Worm (Caenorhabditis elegans) whole organism, L4 larva: ENCODE data around the gene C34E10.12.

ENCODE experiments used
- F44E2.7 ChIP-seq: fragments of 200-800 bp; sonication (Bioruptor generic); IDR thresholded peaks from 2 replicates; pipeline ENCODE4 v2.1.2; 2022; ENCODE audit warnings: missing genetic modification characterization, missing compliant biosample characterization
- F49E8.2 ChIP-seq: sonication (generic microtip); optimal IDR thresholded peaks from 2 replicates; lab custom pipeline; 2016; ENCODE audit warnings: missing compliant biosample characterization, mild to moderate bottlenecking, missing genetic modification characterization, borderline replicate concordance
- T26A8.4 ChIP-seq: fragments of 200-800 bp; sonication (Bioruptor generic); IDR thresholded peaks from 2 replicates; pipeline ENCODE4 v1.3.6; 2022; ENCODE audit warnings: missing genetic modification characterization, missing compliant biosample characterization
- Y105C5A.15 ChIP-seq: fragments of 200-800 bp; sonication (Bioruptor generic); IDR thresholded peaks from 2 replicates; pipeline ENCODE4 v1.3.6; 2022; ENCODE audit warnings: missing genetic modification characterization, missing compliant biosample characterization
- Y75B8A.6 ChIP-seq: fragments of 200-800 bp; sonication (Bioruptor generic); IDR thresholded peaks from 2 replicates; pipeline ENCODE4 v1.3.6; 2022; ENCODE audit warnings: missing genetic modification reagents, missing genetic modification characterization, missing compliant biosample characterization
- ZK337.2 ChIP-seq: fragments of 200-800 bp; sonication (Bioruptor generic); IDR thresholded peaks from 2 replicates; pipeline ENCODE4 v1.3.6; 2022; ENCODE audit warnings: missing genetic modification reagents, missing genetic modification characterization, missing compliant biosample characterization
- aha-1 ChIP-seq: fragments of 150-350 bp; peaks from one replicate; lab custom pipeline; 2014; ENCODE audit warnings: missing biosample characterization, missing genetic modification characterization
- ama-1 ChIP-seq: fragments of 150-350 bp; optimal IDR thresholded peaks from 2 replicates; lab custom pipeline; 2014; ENCODE audit warnings: inconsistent platforms, mixed read lengths
- arid-1 ChIP-seq: fragments of 200-800 bp; sonication (Bioruptor generic); conservative IDR thresholded peaks from 2 replicates; pipeline ENCODE4 v1.3.6; 2022; ENCODE audit warnings: missing genetic modification reagents, missing genetic modification characterization, missing compliant biosample characterization
- ceh-28 ChIP-seq: fragments of 150-350 bp; optimal IDR thresholded peaks from 2 replicates; lab custom pipeline; 2014; ENCODE audit warnings: missing biosample characterization, missing genetic modification reagents, missing genetic modification characterization
- ceh-44 ChIP-seq: fragments of 200-800 bp; sonication (Bioruptor generic); IDR thresholded peaks from 2 replicates; pipeline ENCODE4 v1.3.6; 2022; ENCODE audit warnings: missing genetic modification reagents, missing genetic modification characterization, missing compliant biosample characterization
- daf-16 ChIP-seq, 3 experiments: sonication (generic microtip); optimal IDR thresholded peaks; 2 replicates each; lab custom pipeline; 2016 to 2017; ENCODE audit warnings: missing genetic modification characterization in 3 of 3, missing genetic modification reagents in 3 of 3, mild to moderate bottlenecking in 2 of 3, missing compliant biosample characterization in 2 of 3, missing biosample characterization in 1 of 3, moderate library complexity in 1 of 3
- daf-19 ChIP-seq: fragments of 200-800 bp; sonication (Bioruptor generic); conservative IDR thresholded peaks from 2 replicates; pipeline ENCODE4 v1.3.6; 2022; ENCODE audit warnings: missing genetic modification characterization, missing compliant biosample characterization
- dmd-6 ChIP-seq: fragments of 200-800 bp; sonication (Bioruptor generic); IDR thresholded peaks from 2 replicates; pipeline ENCODE4 v1.3.6; 2022; ENCODE audit warnings: missing genetic modification reagents, missing genetic modification characterization, missing compliant biosample characterization
- hif-1 ChIP-seq, 2 experiments: sonication (generic microtip); optimal IDR thresholded peaks; 2 replicates each; lab custom pipeline; 2016 to 2017; ENCODE audit warnings: missing compliant biosample characterization in 2 of 2, missing genetic modification characterization in 2 of 2, missing genetic modification reagents in 2 of 2, missing genotype in 2 of 2, mild to moderate bottlenecking in 1 of 2
- hlh-11 ChIP-seq: fragments of 200-800 bp; sonication (Bioruptor generic); optimal IDR thresholded peaks from 2 replicates; lab custom pipeline; 2018; ENCODE audit warnings: mild to moderate bottlenecking, missing genetic modification characterization, missing compliant biosample characterization
- jun-1 ChIP-seq: fragments of 150-350 bp; optimal IDR thresholded peaks from 2 replicates; lab custom pipeline; 2014; ENCODE audit warnings: missing biosample characterization, missing genetic modification reagents, missing genetic modification characterization
- madf-9 ChIP-seq: fragments of 200-800 bp; sonication (Bioruptor generic); conservative IDR thresholded peaks from 2 replicates; pipeline ENCODE4 v1.3.6; 2022; ENCODE audit warnings: missing genetic modification reagents, missing genetic modification characterization, missing compliant biosample characterization
- mdl-1 ChIP-seq, 2 experiments: fragments of 150-350 bp in 1 of 2; sonication (generic microtip) in 1 of 2; optimal IDR thresholded peaks; 2 replicates each; lab custom pipeline; 2014 to 2017; ENCODE audit warnings: missing biosample characterization in 2 of 2, missing genetic modification characterization in 2 of 2
- mes-2 ChIP-seq: sonication (generic microtip); optimal IDR thresholded peaks from 2 replicates; lab custom pipeline; 2016; ENCODE audit warnings: missing genotype, mild to moderate bottlenecking, missing genetic modification characterization, missing compliant biosample characterization; ENCODE audit not compliant: poor library complexity, severe bottlenecking
- nhr-111 ChIP-seq: fragments of 200-800 bp; sonication (Bioruptor generic); optimal IDR thresholded peaks from 2 replicates; lab custom pipeline; 2018; ENCODE audit warnings: mild to moderate bottlenecking, missing genetic modification characterization, missing compliant biosample characterization
- nhr-237 ChIP-seq: sonication (generic microtip); optimal IDR thresholded peaks from 2 replicates; lab custom pipeline; 2017; ENCODE audit warnings: missing biosample characterization, missing genetic modification characterization
- nhr-28 ChIP-seq: fragments of 150-350 bp; optimal IDR thresholded peaks from 2 replicates; lab custom pipeline; 2014; ENCODE audit warnings: missing biosample characterization, missing genetic modification characterization
- pqm-1 ChIP-seq: sonication (generic microtip); optimal IDR thresholded peaks from 2 replicates; lab custom pipeline; 2017; ENCODE audit warnings: missing biosample characterization, missing genetic modification characterization
- rbr-2 ChIP-seq: sonication (generic microtip); optimal IDR thresholded peaks from 2 replicates; lab custom pipeline; 2016; ENCODE audit warnings: missing genotype, missing genetic modification characterization, missing compliant biosample characterization
- sdz-12 ChIP-seq: fragments of 200-800 bp; sonication (Bioruptor generic); optimal IDR thresholded peaks from 2 replicates; lab custom pipeline; 2018; ENCODE audit warnings: mild to moderate bottlenecking, missing genetic modification characterization, missing compliant biosample characterization
- skn-1 ChIP-seq: fragments of 150-350 bp; optimal IDR thresholded peaks from 2 replicates; lab custom pipeline; 2014; ENCODE audit warnings: missing biosample characterization, missing genetic modification characterization
- tra-1 ChIP-seq: fragments of 200-800 bp; sonication (Bioruptor generic); IDR thresholded peaks from 2 replicates; pipeline ENCODE4 v1.3.6; 2022; ENCODE audit warnings: missing genetic modification reagents, missing genetic modification characterization, missing compliant biosample characterization
- unc-62 ChIP-seq, 3 experiments: fragments of 150-350 bp in 1 of 3; sonication (generic microtip); optimal IDR thresholded peaks in 2 of 3; peaks in 1 of 3; 1 replicate in 1 of 3; 2 replicates in 2 of 3; lab custom pipeline; 2014 to 2017; ENCODE audit warnings: missing biosample characterization in 3 of 3, missing genetic modification characterization in 3 of 3, missing genetic modification reagents in 3 of 3, missing genotype in 1 of 3
- vab-7 ChIP-seq: fragments of 200-800 bp; sonication (Bioruptor generic); IDR thresholded peaks from 2 replicates; pipeline ENCODE4 v1.3.6; 2022; ENCODE audit warnings: missing genetic modification reagents, missing genetic modification characterization, missing compliant biosample characterization
- zfp-3 ChIP-seq: fragments of 200-800 bp; sonication (Bioruptor generic); conservative IDR thresholded peaks from 2 replicates; pipeline ENCODE4 v1.3.6; 2022; ENCODE audit warnings: missing genetic modification reagents, missing genetic modification characterization, missing compliant biosample characterization
- ztf-7 ChIP-seq: fragments of 150-350 bp; optimal IDR thresholded peaks from 2 replicates; lab custom pipeline; 2014; ENCODE audit warnings: missing biosample characterization, missing genetic modification characterization

The C34E10.12 gene

DNA sequence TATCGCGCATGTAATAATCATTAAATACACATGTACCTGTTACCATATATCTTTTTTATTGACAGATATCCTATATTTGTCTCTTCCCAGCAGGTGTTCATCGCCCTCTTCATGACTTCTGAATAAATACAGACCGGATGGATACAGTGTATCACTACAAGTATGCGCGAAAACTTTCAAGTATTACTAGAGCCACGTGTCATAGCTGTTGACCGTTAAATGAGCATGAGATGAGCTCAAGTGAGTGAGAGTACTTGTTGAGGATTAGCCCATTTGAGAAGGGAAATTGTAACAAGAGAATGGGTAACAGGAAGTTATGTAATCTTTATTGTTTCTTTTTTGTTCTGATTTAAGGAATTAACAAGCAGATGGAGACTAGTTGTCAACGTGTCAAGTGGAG, 17.4 kb upstream of the C34E10.12 start:
- TF ChIP-seq mes-2 (tag; lab: Kevin White, UChicago) = no peak

DNA sequence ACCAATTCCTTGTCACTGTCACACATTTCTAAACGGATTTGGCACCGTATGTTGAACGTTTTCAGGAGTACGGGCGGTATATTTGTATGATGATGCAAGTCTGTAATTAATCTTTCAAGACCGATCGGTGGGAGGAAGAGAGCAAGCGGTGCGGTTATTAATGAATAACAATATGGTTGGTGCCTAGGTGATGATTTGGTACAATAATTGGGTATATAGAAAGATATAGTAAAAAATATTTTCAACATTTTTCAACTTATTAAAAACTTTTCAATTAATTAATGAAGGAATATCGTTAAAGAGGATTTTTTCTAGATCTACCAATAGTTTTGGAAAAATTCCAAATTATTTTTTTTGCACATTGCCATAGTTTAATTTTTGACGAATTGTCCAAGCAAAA, 16.9 kb upstream of the C34E10.12 start, which contains the start of gene cnd-1:
Gene cnd-1, minus strand, starts transcription at position 101 of the 400 bp plus-strand sequence.
- TF ChIP-seq unc-62 (GFP tag; optimal IDR thresholded peaks at IDR 0.05 in 1 of 2; lab: Kevin White, UChicago) (peak in 1 of 2 experiments; percentile 58), unc-62 (tag; optimal IDR thresholded peaks at IDR 0.05; lab: Kevin White, UChicago) (no peak), ama-1 (lab: Kevin White, UChicago) (no peak), vab-7 (GFP tag; lab: Robert Waterston, UW) (no peak), sdz-12 (GFP tag; lab: Kevin White, UChicago) (no peak), jun-1 (tag; lab: Kevin White, UChicago) (no peak), F49E8.2 (tag; lab: Kevin White, UChicago) (no peak)

DNA sequence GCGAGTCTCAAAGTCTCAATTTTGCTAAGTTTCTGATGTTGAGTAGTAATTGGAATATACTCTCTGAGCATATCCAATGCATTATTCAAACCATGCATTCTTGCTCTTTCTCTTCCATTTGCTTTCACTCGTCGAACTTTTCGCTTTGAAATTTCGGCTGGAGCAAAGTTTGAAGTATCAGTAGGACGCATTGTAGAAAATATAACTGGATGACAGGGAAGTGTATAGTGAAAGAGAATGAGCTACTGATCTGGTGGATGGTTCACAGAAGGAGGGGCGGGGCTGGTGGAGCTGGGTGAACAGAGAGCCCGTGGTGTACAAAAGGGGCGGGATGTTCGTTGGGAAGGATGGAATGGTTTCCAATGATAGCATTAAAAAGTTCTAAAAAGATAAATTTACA, 14.2 kb upstream of the C34E10.12 start:
- TF ChIP-seq arid-1 (GFP tag; lab: Robert Waterston, UW) = no peak
- no peak for TF ChIP-seq dmd-6 (GFP tag; lab: Robert Waterston, UW)
- no peak for TF ChIP-seq rbr-2 (tag; lab: Kevin White, UChicago)
- TF ChIP-seq Y75B8A.6 (GFP tag; lab: Robert Waterston, UW) = no peak
- TF ChIP-seq daf-16 (GFP tag; optimal IDR thresholded peaks at IDR 0.05; lab: Kevin White, UChicago) = no peak
- TF ChIP-seq daf-16 (tag; optimal IDR thresholded peaks at IDR 0.05; lab: Kevin White, UChicago) = no peak
- TF ChIP-seq daf-19 (GFP tag; lab: Robert Waterston, UW) = no peak
- TF ChIP-seq T26A8.4 (GFP tag; lab: Robert Waterston, UW) = no peak
- TF ChIP-seq zfp-3 (GFP tag; lab: Robert Waterston, UW) = no peak
- no peak for TF ChIP-seq nhr-237 (tag; lab: Kevin White, UChicago)
- no peak for TF ChIP-seq hif-1 (tag; optimal IDR thresholded peaks at IDR 0.05; lab: Kevin White, UChicago)
- TF ChIP-seq, all 104 proteins: peak for 0

DNA sequence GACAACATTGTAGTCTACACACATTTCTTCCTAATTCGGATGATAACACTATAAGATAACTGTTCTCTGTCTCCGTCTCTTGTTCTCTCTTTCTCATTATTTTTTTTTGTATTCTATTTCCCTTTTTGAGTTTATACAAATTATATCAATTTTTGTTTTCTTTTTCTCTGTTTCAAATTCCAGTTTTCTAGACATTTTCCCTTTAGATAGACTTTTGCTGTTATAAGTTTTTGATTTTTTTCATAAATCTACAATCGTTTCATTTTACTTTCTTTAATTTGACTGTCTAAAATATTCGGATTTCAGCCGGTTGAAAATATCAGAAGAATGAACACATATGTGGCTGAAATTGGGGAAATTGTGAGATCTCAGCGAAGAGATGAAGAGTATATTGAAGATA, 8.4 kb upstream of the C34E10.12 start, which contains the start of gene prx-10:
Gene prx-10, plus strand, starts transcription at position 301 of the 400 bp plus-strand sequence.
- TF ChIP-seq skn-1 (tag; lab: Kevin White, UChicago) (no peak), nhr-28 (peak; percentile 79)

DNA sequence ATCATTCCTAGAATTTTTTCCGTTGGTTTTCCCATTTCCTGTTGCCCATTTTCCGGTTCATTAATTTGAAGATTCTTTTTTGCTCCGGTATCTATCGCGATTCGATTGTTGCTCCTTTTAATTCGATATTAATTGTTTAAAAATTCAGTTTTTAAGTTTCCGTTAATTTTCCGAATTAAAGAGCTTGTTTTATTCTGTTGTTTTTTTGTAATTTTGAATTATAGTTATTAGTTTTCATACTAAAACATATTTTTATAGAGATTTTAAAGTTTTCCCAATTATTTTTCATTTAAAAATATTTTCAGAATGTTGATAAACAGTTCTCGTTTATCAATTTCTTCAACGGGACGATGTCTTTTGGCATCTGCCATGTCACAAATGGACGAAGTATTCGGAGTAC, 6.6 kb upstream of the C34E10.12 start, which contains the start of gene mrps-26:
Gene mrps-26, plus strand, starts transcription at position 301 of the 400 bp plus-strand sequence.
- no peak for TF ChIP-seq hlh-11 (tag; lab: Kevin White, UChicago)
- no peak for TF ChIP-seq Y105C5A.15 (GFP tag; lab: Robert Waterston, UW)
- no peak for TF ChIP-seq ceh-28 (tag; lab: Kevin White, UChicago)
- TF ChIP-seq madf-9 = no peak
- TF ChIP-seq tra-1 (GFP tag; lab: Robert Waterston, UW) = no peak
- TF ChIP-seq aha-1 (tag; lab: Kevin White, UChicago) = no peak
- TF ChIP-seq Y75B8A.6 (GFP tag; lab: Robert Waterston, UW) = no peak
- TF ChIP-seq ceh-44 (GFP tag; lab: Robert Waterston, UW) = no peak
- no peak for TF ChIP-seq ZK337.2 (GFP tag; lab: Robert Waterston, UW)
- no peak for TF ChIP-seq pqm-1
- no peak for TF ChIP-seq mdl-1 (tag; optimal IDR thresholded peaks at IDR 0.05; lab: Kevin White, UChicago)
- no peak for TF ChIP-seq nhr-111 (GFP tag; lab: Kevin White, UChicago)
- TF ChIP-seq F49E8.2 (tag; lab: Kevin White, UChicago) = no peak
- TF ChIP-seq sdz-12 (GFP tag; lab: Kevin White, UChicago) = no peak
- no peak for TF ChIP-seq hif-1 (tag; optimal IDR thresholded peaks at IDR 0.05; lab: Kevin White, UChicago)
- no peak for TF ChIP-seq F44E2.7
- TF ChIP-seq mes-2 (tag; lab: Kevin White, UChicago) = no peak
- no peak for TF ChIP-seq arid-1 (GFP tag; lab: Robert Waterston, UW)
- no peak for TF ChIP-seq zfp-3 (GFP tag; lab: Robert Waterston, UW)
- TF ChIP-seq ztf-7 (tag; lab: Kevin White, UChicago) = no peak
